Fruit fly (Drosophila melanogaster) whole organism, pupa: ENCODE data around the gene CG14960.

ENCODE experiments used
- CG10348 ChIP-seq: fragments of 200-800 bp; sonication (Bioruptor generic); IDR thresholded peaks from 2 replicates; pipeline ENCODE4 v1.3.6; 2022; ENCODE audit warnings: missing biosample characterization, missing genetic modification characterization
- CG14655 ChIP-seq: fragments of 200-800 bp; sonication (Bioruptor generic); optimal IDR thresholded peaks from 3 replicates; lab custom pipeline; 2017; ENCODE audit warnings: mild to moderate bottlenecking, missing biosample characterization, missing genetic modification reagents, missing genetic modification characterization
- CG32121 ChIP-seq: fragments of 200-800 bp; sonication (Bioruptor generic); IDR thresholded peaks from 2 replicates; pipeline ENCODE4 v1.3.6; 2022; ENCODE audit warnings: missing biosample characterization, missing genetic modification characterization
- CG4496 ChIP-seq: fragments of 200-800 bp; sonication (Bioruptor generic); IDR thresholded peaks from 3 replicates; pipeline ENCODE4 v1.3.6; 2022; ENCODE audit warnings: missing biosample characterization, missing genetic modification characterization
- CG9948 ChIP-seq: fragments of 200-800 bp; sonication (Bioruptor generic); optimal IDR thresholded peaks from 2 replicates; lab custom pipeline; 2018; ENCODE audit warnings: missing biosample characterization, mild to moderate bottlenecking, missing genetic modification characterization, moderate library complexity
- EcR ChIP-seq: fragments of 200-800 bp; sonication (Bioruptor generic); optimal IDR thresholded peaks from 3 replicates; lab custom pipeline; 2019; ENCODE audit warnings: missing biosample characterization, missing genetic modification characterization, mild to moderate bottlenecking, moderate library complexity, missing genetic modification reagents
- Ets98B ChIP-seq: fragments of 200-800 bp; sonication (Bioruptor generic); IDR thresholded peaks from 2 replicates; pipeline ENCODE4 v1.3.6; 2022; ENCODE audit warnings: missing biosample characterization, missing genetic modification characterization
- Pif1A ChIP-seq: fragments of 200-800 bp; sonication (Bioruptor generic); optimal IDR thresholded peaks from 3 replicates; lab custom pipeline; 2016; ENCODE audit warnings: missing biosample characterization, missing genetic modification characterization
- Pif1B ChIP-seq: fragments of 200-800 bp; sonication (Bioruptor generic); optimal IDR thresholded peaks from 3 replicates; lab custom pipeline; 2016; ENCODE audit warnings: missing biosample characterization, missing genetic modification characterization
- Snoo ChIP-seq: fragments of 200-800 bp; sonication (Bioruptor generic); optimal IDR thresholded peaks from 3 replicates; lab custom pipeline; 2017; ENCODE audit warnings: missing biosample characterization, mild to moderate bottlenecking, missing genetic modification characterization, inconsistent platforms
- rn ChIP-seq: fragments of 200-800 bp; sonication (Bioruptor generic); IDR thresholded peaks from 2 replicates; pipeline ENCODE4 v1.3.6; 2022; ENCODE audit warnings: missing biosample characterization, missing genetic modification characterization

- TF ChIP-seq CG32121 (GFP tag; lab: Robert Waterston, UW) (no peak), Snoo (tag; lab: Kevin White, UChicago) (no peak), Ets98B (GFP tag; lab: Robert Waterston, UW) (no peak), CG14655 (no peak), CG4496 (GFP tag; lab: Robert Waterston, UW) (no peak), EcR (GFP tag; lab: Kevin White, UChicago) (no peak), Pif1B (GFP tag; lab: Kevin White, UChicago) (no peak), CG10348 (GFP tag; lab: Robert Waterston, UW) (no peak), rn (GFP tag; lab: Robert Waterston, UW) (no peak), Pif1A (GFP tag; lab: Kevin White, UChicago) (no peak), CG9948 (tag; lab: Kevin White, UChicago) (no peak)
Observed at dm6 chr3L:3261642-3262041, 9.2 kb upstream of the CG14960 start.
